Fruit fly (Drosophila melanogaster) whole organism, embryonic: ENCODE measurements around the gene Asator.

Source experiments
- Adf1 ChIP-seq: fragments of 200-800 bp; sonication (Bioruptor generic); IDR thresholded peaks from 2 replicates; pipeline ENCODE4 v1.3.6; 2022; ENCODE audit warnings: missing biosample characterization, missing genetic modification characterization
- Bteb2 ChIP-seq: fragments of 200-800 bp; sonication (Bioruptor generic); optimal IDR thresholded peaks from 2 replicates; lab custom pipeline; 2016; ENCODE audit warnings: missing biosample characterization, missing genetic modification characterization
- CG10366 ChIP-seq: fragments of 200-800 bp; sonication (Bioruptor generic); IDR thresholded peaks from 2 replicates; pipeline ENCODE4 v1.3.6; 2022; ENCODE audit warnings: missing biosample characterization, missing genetic modification characterization
- CG10543 ChIP-seq: fragments of 200-800 bp; sonication (Bioruptor generic); optimal IDR thresholded peaks from 3 replicates; lab custom pipeline; 2017; ENCODE audit warnings: missing biosample characterization, mild to moderate bottlenecking, missing genetic modification characterization, moderate library complexity
- CG10654 ChIP-seq: fragments of 200-800 bp; sonication (Bioruptor generic); optimal IDR thresholded peaks from 2 replicates; lab custom pipeline; 2016; ENCODE audit warnings: missing biosample characterization, missing genetic modification characterization
- CG10979 ChIP-seq: fragments of 200-800 bp; sonication (Bioruptor generic); optimal IDR thresholded peaks from 2 replicates; lab custom pipeline; 2018; ENCODE audit warnings: missing biosample characterization, mild to moderate bottlenecking, missing genetic modification characterization, moderate library complexity
- CG12155 ChIP-seq: fragments of 200-800 bp; sonication (Bioruptor generic); optimal IDR thresholded peaks from 3 replicates; lab custom pipeline; 2016; ENCODE audit warnings: missing biosample characterization, missing genetic modification characterization
- CG13424 ChIP-seq: fragments of 200-800 bp; sonication (Bioruptor generic); optimal IDR thresholded peaks from 2 replicates; lab custom pipeline; 2019; ENCODE audit warnings: missing biosample characterization, mild to moderate bottlenecking, missing genetic modification characterization, moderate library complexity
- CG14860 ChIP-seq: fragments of 200-800 bp; sonication (Bioruptor generic); IDR thresholded peaks from 3 replicates; pipeline ENCODE4 v1.3.6; 2022; ENCODE audit warnings: missing biosample characterization, missing genetic modification characterization; ENCODE audit not compliant: partially characterized antibody
- CG16863 ChIP-seq: fragments of 200-800 bp; sonication (Bioruptor generic); optimal IDR thresholded peaks from 3 replicates; lab custom pipeline; 2016; ENCODE audit warnings: missing biosample characterization, missing genetic modification characterization
- CG18262 ChIP-seq: fragments of 200-800 bp; optimal IDR thresholded peaks from 3 replicates; lab custom pipeline; 2019; ENCODE audit warnings: missing biosample characterization, mild to moderate bottlenecking, missing genetic modification characterization, moderate library complexity
- CG18619 ChIP-seq: fragments of 200-800 bp; sonication (Bioruptor generic); optimal IDR thresholded peaks from 3 replicates; lab custom pipeline; 2017; ENCODE audit warnings: missing biosample characterization, mild to moderate bottlenecking, missing genetic modification characterization
- CG2199 ChIP-seq: fragments of 200-800 bp; sonication (Bioruptor generic); IDR thresholded peaks from 3 replicates; pipeline ENCODE4 v1.3.6; 2022; ENCODE audit warnings: missing biosample characterization, missing genetic modification characterization
- CG2202 ChIP-seq: fragments of 200-800 bp; sonication (Bioruptor generic); optimal IDR thresholded peaks from 2 replicates; lab custom pipeline; 2018; ENCODE audit warnings: missing biosample characterization, mild to moderate bottlenecking, missing genetic modification characterization
- CG3163 ChIP-seq: fragments of 200-800 bp; sonication (Bioruptor generic); optimal IDR thresholded peaks from 3 replicates; lab custom pipeline; 2016; ENCODE audit warnings: missing biosample characterization, missing genetic modification characterization
- CG4424 ChIP-seq: fragments of 200-800 bp; sonication (Bioruptor generic); optimal IDR thresholded peaks from 3 replicates; lab custom pipeline; 2016; ENCODE audit warnings: missing biosample characterization, missing genetic modification characterization
- CG7745 ChIP-seq: fragments of 200-800 bp; sonication (Bioruptor generic); optimal IDR thresholded peaks from 2 replicates; lab custom pipeline; 2018; ENCODE audit warnings: missing biosample characterization, mild to moderate bottlenecking, missing genetic modification characterization, moderate library complexity
- CG7839 ChIP-seq: fragments of 200-800 bp; sonication (Bioruptor generic); optimal IDR thresholded peaks from 3 replicates; lab custom pipeline; 2018; ENCODE audit warnings: missing biosample characterization, mild to moderate bottlenecking, missing genetic modification characterization, moderate library complexity
- CG7963 ChIP-seq: fragments of 200-800 bp; sonication (Bioruptor generic); IDR thresholded peaks from 3 replicates; pipeline ENCODE4 v1.3.6; 2022; ENCODE audit warnings: missing biosample characterization, missing genetic modification characterization; ENCODE audit not compliant: partially characterized antibody
- CG8290 ChIP-seq, 3 experiments: fragments of 200-800 bp; sonication (Bioruptor generic); optimal IDR thresholded peaks; 2 replicates each; lab custom pipeline; 2016 to 2019; ENCODE audit warnings: missing biosample characterization in 3 of 3, missing genetic modification characterization in 3 of 3, mild to moderate bottlenecking in 2 of 3, moderate library complexity in 1 of 3
- CG9876 ChIP-seq: fragments of 200-800 bp; sonication (Bioruptor generic); optimal IDR thresholded peaks from 2 replicates; lab custom pipeline; 2016; ENCODE audit warnings: missing biosample characterization, missing genetic modification characterization
- CoRest ChIP-seq: fragments of 200-800 bp; sonication (Bioruptor generic); optimal IDR thresholded peaks from 3 replicates; lab custom pipeline; 2018; ENCODE audit warnings: missing biosample characterization, mild to moderate bottlenecking, missing genetic modification characterization, moderate library complexity
- CrebB ChIP-seq: fragments of 200-800 bp; sonication (Bioruptor generic); optimal IDR thresholded peaks from 3 replicates; lab custom pipeline; 2018; ENCODE audit warnings: missing biosample characterization, mild to moderate bottlenecking, missing genetic modification characterization
- D ChIP-seq, 2 experiments: fragments of 200-800 bp in 1 of 2; fragments of >200 bp in 1 of 2; sonication (Bioruptor generic) in 1 of 2; optimal IDR thresholded peaks; 2 replicates in 1 of 2; 3 replicates in 1 of 2; lab custom pipeline; 2017; ENCODE audit warnings: mild to moderate bottlenecking in 1 of 2, missing biosample characterization in 1 of 2, missing genetic modification characterization in 1 of 2, missing genetic modification reagents in 1 of 2
- D19B ChIP-seq: fragments of 200-800 bp; sonication (Bioruptor generic); optimal IDR thresholded peaks from 2 replicates; lab custom pipeline; 2017; ENCODE audit warnings: missing biosample characterization, mild to moderate bottlenecking, missing genetic modification characterization
- Dbx ChIP-seq: fragments of 200-800 bp; sonication (Bioruptor generic); IDR thresholded peaks from 3 replicates; pipeline ENCODE4 v1.3.6; 2022; ENCODE audit warnings: missing biosample characterization, missing genetic modification characterization
- Deaf1 ChIP-seq: fragments of 200-800 bp; optimal IDR thresholded peaks from 3 replicates; lab custom pipeline; 2019; ENCODE audit warnings: missing biosample characterization, mild to moderate bottlenecking, missing genetic modification characterization, moderate library complexity
- Ets65A ChIP-seq: fragments of 200-800 bp; sonication (Bioruptor generic); peaks from one replicate; lab custom pipeline; 2016; ENCODE audit warnings: missing biosample characterization, missing genetic modification characterization
- HHEX ChIP-seq: fragments of 200-800 bp; sonication (Bioruptor generic); optimal IDR thresholded peaks from 3 replicates; lab custom pipeline; 2017; ENCODE audit warnings: missing biosample characterization, mild to moderate bottlenecking, missing genetic modification characterization, missing genetic modification reagents
- Hr51 ChIP-seq, 2 experiments: fragments of 200-800 bp; sonication (Bioruptor generic); optimal IDR thresholded peaks; 2 replicates in 1 of 2; 3 replicates in 1 of 2; lab custom pipeline; 2016 to 2018; ENCODE audit warnings: missing biosample characterization in 2 of 2, missing genetic modification characterization in 2 of 2, mild to moderate bottlenecking in 1 of 2, moderate library complexity in 1 of 2
- Jarid2 ChIP-seq: fragments of 200-800 bp; sonication (Bioruptor generic); optimal IDR thresholded peaks from 3 replicates; lab custom pipeline; 2017; ENCODE audit warnings: mild to moderate bottlenecking, missing biosample characterization, missing genetic modification reagents, missing genetic modification characterization
- NC2β ChIP-seq: fragments of 200-800 bp; sonication (Bioruptor generic); optimal IDR thresholded peaks from 2 replicates; lab custom pipeline; 2016; ENCODE audit warnings: missing biosample characterization, missing genetic modification characterization
- abd-A ChIP-seq: fragments of 200-800 bp; sonication (Bioruptor generic); optimal IDR thresholded peaks from 3 replicates; lab custom pipeline; 2019; ENCODE audit warnings: missing biosample characterization, mild to moderate bottlenecking, missing genetic modification characterization, moderate library complexity
- bcd ChIP-seq: fragments of 200-800 bp; sonication (Bioruptor generic); optimal IDR thresholded peaks from 2 replicates; lab custom pipeline; 2017; ENCODE audit warnings: missing biosample characterization, mild to moderate bottlenecking, missing genetic modification characterization
- chif ChIP-seq, 2 experiments: fragments of 200-800 bp; sonication (Bioruptor generic); optimal IDR thresholded peaks; 3 replicates each; lab custom pipeline; 2016; ENCODE audit warnings: missing biosample characterization in 2 of 2, missing genetic modification characterization in 2 of 2
- ci ChIP-seq: fragments of 200-800 bp; sonication (Bioruptor generic); IDR thresholded peaks from 3 replicates; pipeline ENCODE4 v1.3.6; 2022; ENCODE audit warnings: missing biosample characterization, missing genetic modification characterization
- ftz-f1 ChIP-seq: fragments of 200-800 bp; sonication (Bioruptor generic); optimal IDR thresholded peaks from 2 replicates; lab custom pipeline; 2016; ENCODE audit warnings: missing biosample characterization, missing genetic modification characterization
- her ChIP-seq: fragments of 200-800 bp; sonication (Bioruptor generic); optimal IDR thresholded peaks from 2 replicates; lab custom pipeline; 2016; ENCODE audit warnings: missing biosample characterization, missing genetic modification characterization
- hth ChIP-seq: fragments of >200 bp; optimal IDR thresholded peaks from 2 replicates; lab custom pipeline; 2017; ENCODE audit warnings: inconsistent platforms
- jing ChIP-seq: fragments of 200-800 bp; sonication (Bioruptor generic); optimal IDR thresholded peaks from 2 replicates; lab custom pipeline; 2018; ENCODE audit warnings: missing biosample characterization, mild to moderate bottlenecking, missing genetic modification characterization
- ken ChIP-seq: fragments of 200-800 bp; sonication (Bioruptor generic); IDR thresholded peaks from 3 replicates; pipeline ENCODE4 v1.3.6; 2022; ENCODE audit warnings: missing biosample characterization, missing genetic modification characterization
- pfk ChIP-seq: fragments of 200-800 bp; sonication (Bioruptor generic); optimal IDR thresholded peaks from 2 replicates; lab custom pipeline; 2018; ENCODE audit warnings: missing biosample characterization, mild to moderate bottlenecking, missing genetic modification characterization, moderate library complexity
- rib ChIP-seq: fragments of 200-800 bp; sonication (Bioruptor generic); IDR thresholded peaks from 2 replicates; pipeline ENCODE4 v1.3.6; 2022; ENCODE audit warnings: missing biosample characterization, missing genetic modification characterization
- scrt ChIP-seq: fragments of 200-800 bp; sonication (Bioruptor generic); optimal IDR thresholded peaks from 2 replicates; lab custom pipeline; 2018; ENCODE audit warnings: missing biosample characterization, mild to moderate bottlenecking, missing genetic modification characterization, moderate library complexity
- sug ChIP-seq: fragments of 200-800 bp; optimal IDR thresholded peaks from 2 replicates; lab custom pipeline; 2019; ENCODE audit warnings: missing biosample characterization, mild to moderate bottlenecking, missing genetic modification characterization, moderate library complexity
- tna ChIP-seq: fragments of 200-800 bp; sonication (Bioruptor generic); IDR thresholded peaks from 2 replicates; pipeline ENCODE4 v1.3.6; 2022; ENCODE audit warnings: missing biosample characterization, missing genetic modification characterization; ENCODE audit not compliant: partially characterized antibody
- twi ChIP-seq: fragments of 200-800 bp; optimal IDR thresholded peaks from 2 replicates; lab custom pipeline; 2019; ENCODE audit warnings: missing biosample characterization, mild to moderate bottlenecking, missing genetic modification characterization, moderate library complexity
- zf30C ChIP-seq: fragments of 200-800 bp; sonication (Bioruptor generic); optimal IDR thresholded peaks from 3 replicates; lab custom pipeline; 2018; ENCODE audit warnings: missing biosample characterization, mild to moderate bottlenecking, missing genetic modification characterization

Gene Asator

DNA sequence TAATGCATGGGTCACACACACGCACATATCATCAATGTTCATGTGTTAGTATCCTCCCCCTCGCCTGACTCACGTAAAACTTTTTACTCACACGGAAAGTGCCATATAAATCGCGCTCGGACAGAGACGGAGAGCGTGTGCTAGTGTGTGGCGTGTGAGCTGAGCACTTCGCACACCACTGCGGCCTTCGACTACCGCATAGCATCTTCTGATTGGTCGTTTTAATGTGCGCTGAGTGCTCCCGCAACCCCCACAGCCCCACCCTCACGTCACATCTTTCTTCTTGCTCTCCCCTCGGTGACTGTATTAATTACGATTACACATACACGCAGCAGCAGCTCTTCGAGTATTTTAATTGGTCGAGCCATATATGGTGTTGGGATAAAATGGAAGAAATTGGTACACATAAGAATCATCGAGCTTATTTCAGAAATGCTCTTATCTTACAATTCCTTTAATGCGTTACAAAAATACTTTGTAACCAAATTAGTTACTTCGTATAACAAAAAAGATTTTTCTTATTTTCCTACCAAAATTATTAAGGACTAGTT, 19.7 kb upstream of the Asator start (continued):
- TF ChIP-seq CG14860 (GFP tag; lab: Robert Waterston, UW) (no peak), ftz-f1 (GFP tag; lab: Kevin White, UChicago) (peak; percentile 64), Deaf1 (tag; lab: Kevin White, UChicago) (peak; percentile 78), ken (no peak), scrt (GFP tag; lab: Kevin White, UChicago) (no peak), Jarid2 (GFP tag; lab: Kevin White, UChicago) (peak; percentile 57), Adf1 (peak; percentile 19; the same call in 1 of the 2 replicates), CG13424 (no peak), CG16863 (GFP tag; lab: Kevin White, UChicago) (no peak), D19B (GFP tag; lab: Kevin White, UChicago) (no peak), CG2199 (peak; percentile 84; the same call in 2 of the 3 replicates), sug (tag; lab: Kevin White, UChicago) (peak; percentile 6), CG10979 (tag; lab: Kevin White, UChicago) (no peak), CG12155 (no peak), CG7963 (GFP tag; lab: Robert Waterston, UW) (no peak), CG10366 (no peak), CG7745 (tag; lab: Kevin White, UChicago) (peak; percentile 40), CG2202 (tag; lab: Kevin White, UChicago) (no peak), Hr51 (GFP tag; optimal IDR thresholded peaks at IDR 0.05; lab: Kevin White, UChicago) (no peak), NC2β (GFP tag; lab: Kevin White, UChicago) (no peak), pfk (GFP tag; lab: Kevin White, UChicago) (no peak), ci (GFP tag; lab: Robert Waterston, UW) (no peak), HHEX (GFP tag; lab: Kevin White, UChicago) (no peak), CG10543 (GFP tag; lab: Kevin White, UChicago) (peak; percentile 30), chif (GFP tag; optimal IDR thresholded peaks at IDR 0.05; lab: Kevin White, UChicago) (no peak), abd-A (peak; percentile 87), rib (GFP tag; lab: Robert Waterston, UW) (0 out of 2 replicates have a peak, but pooled peaks have one; percentile 9), twi (tag; lab: Kevin White, UChicago) (no peak), jing (GFP tag; lab: Kevin White, UChicago) (peak; percentile 10), CG4424 (GFP tag; lab: Kevin White, UChicago) (no peak), Dbx (GFP tag; lab: Robert Waterston, UW) (no peak), tna (GFP tag; lab: Robert Waterston, UW) (no peak), CG10654 (GFP tag; lab: Kevin White, UChicago) (no peak)

DNA sequence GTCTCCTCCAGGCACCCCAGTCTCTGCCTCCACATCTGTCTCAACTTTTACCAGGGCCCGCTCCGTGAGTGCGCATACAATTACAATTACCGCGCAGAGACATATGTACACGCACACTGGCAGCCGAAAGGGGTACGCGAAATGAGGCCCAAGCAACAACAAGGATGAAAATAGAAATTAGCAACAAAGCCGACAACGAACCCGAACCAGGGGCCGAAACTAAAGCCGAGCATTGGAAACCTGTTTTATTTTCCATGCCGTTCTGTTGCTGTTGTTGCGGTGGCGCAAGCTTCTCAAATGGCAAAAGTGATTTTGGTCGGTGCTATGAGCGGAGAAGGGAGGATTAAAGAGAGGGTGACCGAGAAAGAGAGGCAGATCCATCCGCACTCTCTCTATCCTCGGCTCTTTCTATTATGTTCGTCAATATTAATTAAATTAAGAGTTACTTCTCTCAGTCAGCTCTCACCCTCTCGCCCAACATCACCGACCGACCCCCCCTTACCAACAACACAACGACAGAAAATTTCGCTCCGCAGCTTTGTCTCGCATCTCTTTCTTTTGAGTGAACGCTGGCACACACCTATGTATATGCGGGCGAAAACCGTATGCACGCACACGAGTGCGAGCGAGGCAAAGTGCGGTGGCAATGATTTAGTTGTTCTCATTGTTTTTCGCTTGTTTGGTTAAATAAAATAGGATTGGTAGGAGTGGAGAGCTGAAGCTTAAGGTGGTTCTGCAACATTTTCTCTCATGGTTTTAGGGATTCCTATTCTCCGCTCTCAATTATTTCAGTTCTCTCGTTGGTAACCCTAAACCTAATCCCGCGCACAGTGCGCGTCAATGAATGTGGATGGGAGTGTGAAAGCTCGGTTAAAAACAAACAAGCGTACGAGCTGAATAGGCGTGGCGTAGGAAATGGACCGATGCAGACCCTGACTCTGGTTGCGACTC, 18.7 kb upstream of the Asator start:
- TF ChIP-seq her (GFP tag; lab: Kevin White, UChicago), result no peak
- no peak for TF ChIP-seq Bteb2
- peak; percentile 93 for TF ChIP-seq CG3163
- TF ChIP-seq CG7839, result no peak
- TF ChIP-seq CrebB, result no peak
- TF ChIP-seq hth (lab: Kevin White, UChicago), result no peak
- TF ChIP-seq Ets65A (GFP tag; lab: Kevin White, UChicago), result peak; percentile 54
- TF ChIP-seq zf30C, result no peak
- no peak for TF ChIP-seq CG18262
- TF ChIP-seq CG9876 (GFP tag; lab: Kevin White, UChicago), result no peak
- no peak for TF ChIP-seq CG18619
- no peak for TF ChIP-seq CoRest (tag; lab: Kevin White, UChicago)
- TF ChIP-seq CG8290 (GFP tag; optimal IDR thresholded peaks at IDR 0.05; lab: Kevin White, UChicago), result no peak
- peak in 1 of 2 experiments; percentile 7 for TF ChIP-seq CG8290 (tag; optimal IDR thresholded peaks at IDR 0.05; lab: Kevin White, UChicago)
- no peak for TF ChIP-seq bcd (GFP tag; lab: Kevin White, UChicago)
- TF ChIP-seq D (optimal IDR thresholded peaks at IDR 0.05; lab: Kevin White, UChicago), result no peak
- peak; percentile 11 for TF ChIP-seq D (GFP tag; optimal IDR thresholded peaks at IDR 0.05; lab: Kevin White, UChicago)
